Worm (Caenorhabditis elegans): ENCODE data around the gene W02F12.8.

Gene W02F12.8

DNA sequence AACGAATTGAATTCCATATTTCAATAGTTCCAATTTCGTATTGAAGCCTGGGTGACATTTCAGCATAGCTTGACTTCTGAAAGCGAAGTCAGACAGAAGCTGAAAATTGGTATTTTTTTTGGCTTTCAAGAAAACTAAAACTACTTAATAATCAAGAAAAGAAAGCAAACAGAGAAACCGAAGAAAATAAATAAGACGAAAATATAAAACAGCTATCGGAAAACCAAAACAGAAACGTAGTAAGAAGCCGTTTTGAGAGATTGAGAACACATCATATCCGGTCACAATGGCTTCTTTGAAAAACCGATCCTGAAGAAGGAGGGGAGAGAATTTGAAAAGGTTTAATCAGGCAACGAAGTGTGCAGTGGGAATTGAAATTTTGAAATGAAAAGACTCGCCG, 23.7 kb upstream of the W02F12.8 start, which contains the start of gene srg-30:
TSS of gene srg-30 (minus strand) at position 101 of the 400 bp plus-strand sequence.
- TF ChIP-seq nhr-28 (tag; optimal IDR thresholded peaks at IDR 0.05) (no peak), R02D3.7 (tag; optimal IDR thresholded peaks at IDR 0.05) (no peak), nhr-237 (tag; optimal IDR thresholded peaks at IDR 0.05) (no peak), skn-1 (tag; optimal IDR thresholded peaks at IDR 0.05) (no peak), nhr-23 (tag; optimal IDR thresholded peaks at IDR 0.05) (no peak), mdl-1 (tag; optimal IDR thresholded peaks at IDR 0.05) (no peak), egl-5 (tag; optimal IDR thresholded peaks at IDR 0.05) (no peak), fkh-2 (tag; optimal IDR thresholded peaks at IDR 0.05) (no peak), eor-1 (tag; optimal IDR thresholded peaks at IDR 0.05) (no peak), tbx-2 (tag; optimal IDR thresholded peaks at IDR 0.05) (no peak), lin-39 (tag; optimal IDR thresholded peaks at IDR 0.05) (no peak)

ce11 chrV:6710462-6710861, 15.9 kb upstream of the W02F12.8 start, which contains the start of gene sna-1:
Gene sna-1, minus strand, starts transcription at chrV:6710679.
- TF ChIP-seq nhr-77 (tag; optimal IDR thresholded peaks at IDR 0.05) = no peak
- no peak for TF ChIP-seq lsy-12 (tag; optimal IDR thresholded peaks at IDR 0.05)
- peak; percentile 42 for TF ChIP-seq lin-15B (tag; optimal IDR thresholded peaks at IDR 0.05)
- peak; percentile 3 for TF ChIP-seq pha-4 (tag; optimal IDR thresholded peaks at IDR 0.05)
- TF ChIP-seq jun-1 (tag; optimal IDR thresholded peaks at IDR 0.05) = no peak
- TF ChIP-seq hmg-11 (tag; optimal IDR thresholded peaks at IDR 0.05) = peak; percentile 16
- peak; percentile 30 for TF ChIP-seq nfya-1 (tag; optimal IDR thresholded peaks at IDR 0.05; ENCODE audit: insufficient read depth)

DNA sequence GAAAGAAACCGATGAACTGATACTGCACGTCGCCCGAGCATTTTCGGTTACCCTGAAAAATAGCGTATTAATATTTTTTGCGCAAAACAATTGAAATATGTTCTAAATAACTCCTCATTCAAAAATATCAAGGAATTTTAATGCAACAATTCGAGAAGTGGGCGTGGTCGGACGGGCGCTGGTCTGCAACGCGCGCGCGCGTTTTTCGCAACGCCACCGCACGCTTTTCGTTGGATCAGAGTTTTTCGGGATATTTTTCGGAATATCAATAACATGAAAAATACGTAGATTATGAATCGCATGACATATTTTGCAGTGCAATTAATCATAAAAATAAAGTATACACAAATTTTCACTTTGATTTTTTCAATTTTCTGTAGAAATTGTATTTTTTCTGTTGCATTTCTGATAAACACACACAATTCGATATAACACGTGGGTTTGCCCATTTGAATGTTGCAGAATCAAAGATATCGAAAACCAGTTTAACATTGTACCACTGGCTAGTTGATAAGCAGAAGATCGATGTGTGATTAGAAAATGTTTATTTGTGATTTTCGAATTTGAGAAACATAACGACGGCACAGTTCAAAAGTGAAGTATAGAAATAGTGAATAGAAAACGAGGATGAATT, 14.6 kb upstream of the W02F12.8 start, which contains the start of gene dlst-1:
TSS of gene dlst-1 (minus strand) at position 52 of the 634 bp plus-strand sequence.
- TF ChIP-seq nhr-76 (tag; optimal IDR thresholded peaks at IDR 0.05) (no peak), ceh-16 (tag; optimal IDR thresholded peaks at IDR 0.05) (no peak), nhr-25 (tag; optimal IDR thresholded peaks at IDR 0.05) (no peak), skn-1 (tag; optimal IDR thresholded peaks at IDR 0.05) (peak; percentile 1), lin-39 (tag; optimal IDR thresholded peaks at IDR 0.05) (peak; percentile 74), zag-1 (tag; optimal IDR thresholded peaks at IDR 0.05) (no peak), hmg-11 (tag; optimal IDR thresholded peaks at IDR 0.05) (peak; percentile 86), elt-2 (tag; optimal IDR thresholded peaks at IDR 0.05) (peak; percentile 26), daf-12 (tag; optimal IDR thresholded peaks at IDR 0.05) (no peak), nhr-43 (tag; optimal IDR thresholded peaks at IDR 0.05; ENCODE audit: poor library complexity, severe bottlenecking) (peak; percentile 52), lin-15B (tag; optimal IDR thresholded peaks at IDR 0.05) (peak; percentile 46), nhr-23 (tag; optimal IDR thresholded peaks at IDR 0.05) (peak; percentile 37), ceh-9 (tag; optimal IDR thresholded peaks at IDR 0.05) (no peak), ZK546.5 (tag; optimal IDR thresholded peaks at IDR 0.05) (no peak), nfya-1 (tag; optimal IDR thresholded peaks at IDR 0.05; ENCODE audit: insufficient read depth) (peak; percentile 40)

ce11 chrV:6706771-6707170, 12.2 kb upstream of the W02F12.8 start, which contains the start of gene W02F12.4:
Gene W02F12.4, minus strand, starts transcription at chrV:6706934.
- TF ChIP-seq ceh-28 (tag; optimal IDR thresholded peaks at IDR 0.05) (peak; percentile 46), egl-5 (tag; optimal IDR thresholded peaks at IDR 0.05) (no peak), pqm-1 (tag; optimal IDR thresholded peaks at IDR 0.05) (peak; percentile 65), elt-2 (tag; optimal IDR thresholded peaks at IDR 0.05) (peak; percentile 88), elt-3 (tag; optimal IDR thresholded peaks at IDR 0.05) (peak in 2 of 3 experiments; percentile 4 to 71), nhr-25 (tag; optimal IDR thresholded peaks at IDR 0.05) (peak; percentile 61), fkh-10 (GFP tag; optimal IDR thresholded peaks at IDR 0.05) (no peak)

DNA sequence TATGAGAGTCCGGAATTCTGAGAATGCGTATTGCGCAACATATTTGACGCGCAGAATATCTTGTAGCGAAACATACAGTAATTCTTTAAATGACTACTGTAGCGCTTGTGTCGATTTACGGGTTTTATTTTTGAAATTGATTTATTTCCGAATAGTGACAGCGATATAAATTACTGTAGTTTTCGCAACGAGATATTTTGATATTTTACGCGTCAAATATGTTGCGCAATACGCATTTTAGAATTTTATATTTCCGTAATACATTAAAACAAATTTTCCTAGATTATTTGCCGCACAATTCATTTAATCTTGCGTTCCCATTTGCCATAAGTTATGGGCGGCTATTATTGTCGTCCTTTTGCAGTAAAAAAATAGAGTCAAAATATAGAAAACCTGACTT, 10.8 kb upstream of the W02F12.8 start:
- no peak for TF ChIP-seq elt-2 (tag; optimal IDR thresholded peaks at IDR 0.05)
- TF ChIP-seq ztf-11 (tag; optimal IDR thresholded peaks at IDR 0.05) = no peak
- no peak for TF ChIP-seq mml-1 (tag; optimal IDR thresholded peaks at IDR 0.05)
- TF ChIP-seq zag-1 (tag; optimal IDR thresholded peaks at IDR 0.05) = no peak
- TF ChIP-seq lin-15B (tag; optimal IDR thresholded peaks at IDR 0.05) = no peak
- no peak for TF ChIP-seq tbx-2 (tag; optimal IDR thresholded peaks at IDR 0.05)
- TF ChIP-seq nhr-43 (tag; optimal IDR thresholded peaks at IDR 0.05; ENCODE audit: poor library complexity, severe bottlenecking) = no peak
- TF ChIP-seq nhr-11 (tag; optimal IDR thresholded peaks at IDR 0.05) = no peak
- TF ChIP-seq ZK546.5 (tag; optimal IDR thresholded peaks at IDR 0.05) = no peak
- TF ChIP-seq nhr-28 (tag; optimal IDR thresholded peaks at IDR 0.05) = no peak
